Fruit fly (Drosophila melanogaster): ENCODE measurements around the gene dally.

The dally gene

DNA sequence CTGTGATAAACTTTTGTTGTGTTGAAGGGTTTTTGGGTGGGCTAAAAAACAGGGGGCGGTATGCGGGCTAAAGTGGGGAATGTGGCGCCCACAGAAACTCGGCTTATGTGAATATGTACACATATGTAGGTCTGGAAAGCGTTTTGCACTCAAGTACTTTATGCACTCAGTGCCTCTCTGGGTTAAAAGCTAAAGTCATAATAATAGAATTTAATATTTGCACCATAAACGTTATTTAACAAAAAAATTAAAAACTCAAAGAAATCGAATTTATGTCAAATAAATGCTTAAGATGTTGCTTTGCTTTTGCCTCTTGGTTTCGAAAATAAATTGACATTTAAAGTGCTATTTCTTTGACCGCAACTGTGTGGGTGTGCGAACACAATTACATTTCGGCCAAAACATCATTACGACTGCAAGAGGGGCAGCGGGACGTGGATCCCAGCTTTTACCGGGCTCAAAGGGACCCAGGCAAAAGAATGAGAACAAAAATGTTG lies 97.2 kb downstream of the dally start:
- TF ChIP-seq kay (GFP tag; ENCODE audit: borderline replicate concordance) (peak; percentile 44), pad (GFP tag; optimal IDR thresholded peaks at IDR 0.05) (no peak)

DNA sequence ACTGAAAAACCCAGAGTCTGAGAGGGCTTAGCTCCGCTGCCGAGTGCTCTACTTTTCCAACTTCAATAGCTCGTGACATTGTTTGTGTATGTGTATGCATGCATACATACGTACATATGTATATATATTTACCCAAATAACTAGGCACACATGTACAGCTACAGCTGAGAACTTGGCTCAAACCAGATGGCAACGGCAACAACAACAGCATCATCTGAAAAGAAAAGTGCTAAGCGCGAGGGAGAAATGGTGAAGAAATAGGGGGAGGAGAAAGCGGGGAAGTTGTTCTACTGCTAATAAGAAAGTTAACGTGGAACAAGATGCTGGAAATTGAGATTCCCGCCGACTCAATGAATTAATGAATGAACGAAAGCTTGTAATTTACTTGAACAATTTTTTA lies 97.7 kb downstream of the dally start:
- TF ChIP-seq CG1620 (GFP tag; optimal IDR thresholded peaks at IDR 0.05), result no peak
- TF ChIP-seq CG33017 (tag; optimal IDR thresholded peaks at IDR 0.05), result no peak
- no peak for TF ChIP-seq toe (GFP tag; optimal IDR thresholded peaks at IDR 0.05)
- no peak for TF ChIP-seq Crg-1 (GFP tag; optimal IDR thresholded peaks at IDR 0.05)
- no peak for TF ChIP-seq CG14711 (tag; optimal IDR thresholded peaks at IDR 0.05)
- TF ChIP-seq pad (GFP tag; optimal IDR thresholded peaks at IDR 0.05), result no peak
- no peak for TF ChIP-seq CG12768 (GFP tag; optimal IDR thresholded peaks at IDR 0.05)
- no peak for TF ChIP-seq CG7045 (GFP tag; optimal IDR thresholded peaks at IDR 0.05)
- TF ChIP-seq bab1 (GFP tag; optimal IDR thresholded peaks at IDR 0.05), result no peak
- no peak for TF ChIP-seq tj (GFP tag; optimal IDR thresholded peaks at IDR 0.05)
- no peak for TF ChIP-seq Mnt (GFP tag; optimal IDR thresholded peaks at IDR 0.05)
- no peak for TF ChIP-seq CG5204 (GFP tag; optimal IDR thresholded peaks at IDR 0.05)

dm6 chr3L:8925679-8926078 lies 98.4 kb downstream of the dally start:
- no peak for TF ChIP-seq Mnt (GFP tag; optimal IDR thresholded peaks at IDR 0.05)
- peak; percentile 12 for TF ChIP-seq kay (GFP tag; ENCODE audit: borderline replicate concordance)

DNA sequence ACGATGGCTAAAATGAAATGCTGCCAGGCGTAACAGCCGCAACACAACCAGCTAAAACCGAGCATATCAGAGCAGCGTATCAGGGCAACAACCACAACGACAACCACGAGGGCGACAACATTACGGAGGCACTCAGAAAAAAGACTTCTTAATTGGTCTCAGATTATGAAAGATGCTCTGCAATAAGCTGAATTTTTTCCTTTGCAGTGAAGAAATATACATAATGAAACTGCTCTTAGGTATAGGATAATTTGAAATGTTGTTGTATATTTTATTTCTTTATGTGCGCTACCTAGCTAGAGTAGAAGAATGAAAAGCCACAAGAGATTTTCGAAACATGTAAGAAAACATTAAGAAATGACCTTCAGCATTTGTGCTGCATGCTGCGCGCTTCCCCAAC lies 102.2 kb downstream of the dally start:
- no peak for TF ChIP-seq Clk (GFP tag; optimal IDR thresholded peaks at IDR 0.05)
- no peak for TF ChIP-seq cic (GFP tag; optimal IDR thresholded peaks at IDR 0.05)
- TF ChIP-seq Crg-1 (GFP tag; optimal IDR thresholded peaks at IDR 0.05), result no peak
- TF ChIP-seq Hr96 (GFP tag; optimal IDR thresholded peaks at IDR 0.05), result no peak
- TF ChIP-seq ovo (GFP tag; optimal IDR thresholded peaks at IDR 0.05), result no peak
- TF ChIP-seq tj (GFP tag; optimal IDR thresholded peaks at IDR 0.05), result no peak
- no peak for TF ChIP-seq CG5204 (GFP tag; optimal IDR thresholded peaks at IDR 0.05)
- TF ChIP-seq Mnt (GFP tag; optimal IDR thresholded peaks at IDR 0.05), result no peak

DNA sequence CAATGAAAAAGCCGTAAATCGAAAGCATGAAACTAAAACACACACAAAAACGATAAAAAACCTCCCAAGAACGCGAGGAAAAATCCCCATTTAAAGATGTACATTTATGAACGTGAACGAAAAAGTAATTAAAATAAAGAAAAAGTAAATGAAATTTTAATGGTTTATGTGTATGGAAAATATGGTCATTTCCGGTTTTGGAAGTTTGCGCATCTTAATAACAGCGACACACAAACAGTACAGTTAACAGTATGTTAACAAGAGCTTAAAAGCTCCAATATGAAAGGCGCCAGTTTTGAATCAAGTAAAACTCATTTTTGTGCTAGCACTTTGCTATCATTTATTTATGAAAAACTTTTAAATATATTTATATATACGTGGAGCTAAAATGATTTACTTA lies 104.6 kb downstream of the dally start:
- TF ChIP-seq CG12768 (GFP tag; optimal IDR thresholded peaks at IDR 0.05), result no peak
- peak; percentile 60 for TF ChIP-seq bab1 (GFP tag; optimal IDR thresholded peaks at IDR 0.05)
- TF ChIP-seq kay (GFP tag; ENCODE audit: borderline replicate concordance), result peak; percentile 86

DNA sequence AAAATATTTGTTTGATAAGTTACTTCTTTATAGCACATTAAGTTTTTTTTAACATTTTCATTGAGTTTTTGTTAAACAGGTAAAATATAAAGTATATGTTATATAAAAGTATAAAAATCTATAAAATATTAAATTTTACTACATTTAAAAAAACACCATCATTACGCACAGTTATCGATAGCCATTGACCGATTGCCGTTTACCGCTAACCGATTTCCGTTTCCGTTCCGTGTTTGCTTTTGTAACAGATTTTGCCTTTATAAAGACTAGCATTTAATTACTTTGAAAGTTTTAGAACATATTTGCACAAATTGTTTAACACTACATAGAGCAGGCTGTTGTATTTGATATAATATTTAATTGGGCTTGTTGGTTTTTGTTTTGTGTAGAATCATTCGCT lies 112.3 kb downstream of the dally start:
- TF ChIP-seq CG7101 (tag; optimal IDR thresholded peaks at IDR 0.05), result no peak
- no peak for TF ChIP-seq Crg-1 (GFP tag; optimal IDR thresholded peaks at IDR 0.05)
- no peak for TF ChIP-seq Hr96 (GFP tag; optimal IDR thresholded peaks at IDR 0.05)
- no peak for TF ChIP-seq CG5204 (GFP tag; optimal IDR thresholded peaks at IDR 0.05)
- TF ChIP-seq CG12768 (GFP tag; optimal IDR thresholded peaks at IDR 0.05), result no peak
- TF ChIP-seq kay (GFP tag; ENCODE audit: borderline replicate concordance), result no peak
- TF ChIP-seq toe (GFP tag; optimal IDR thresholded peaks at IDR 0.05), result no peak
- no peak for TF ChIP-seq cic (GFP tag; optimal IDR thresholded peaks at IDR 0.05)
- TF ChIP-seq Mnt (GFP tag; optimal IDR thresholded peaks at IDR 0.05), result no peak
- no peak for TF ChIP-seq ovo (GFP tag; optimal IDR thresholded peaks at IDR 0.05)
- no peak for TF ChIP-seq pad (GFP tag; optimal IDR thresholded peaks at IDR 0.05)

Data from whole organism, adult.